Worm (Caenorhabditis elegans) whole organism, young adult: Measurements from ENCODE around the gene R02F11.9.

Source experiments
- B0019.2 ChIP-seq: fragments of 200-800 bp; sonication (Bioruptor generic); conservative IDR thresholded peaks from 2 replicates; pipeline ENCODE4 v1.3.6; 2022; ENCODE audit warnings: missing genetic modification reagents, missing genetic modification characterization, missing compliant biosample characterization
- B0261.1 ChIP-seq: sonication (generic microtip); optimal IDR thresholded peaks from 2 replicates; lab custom pipeline; 2016; ENCODE audit warnings: mild to moderate bottlenecking, missing genetic modification characterization, moderate library complexity, missing compliant biosample characterization
- C17E4.6 ChIP-seq: fragments of 200-800 bp; sonication (Bioruptor generic); IDR thresholded peaks from 2 replicates; pipeline ENCODE4 v1.3.6; 2022; ENCODE audit warnings: missing genetic modification reagents, missing genetic modification characterization, missing compliant biosample characterization
- D2030.7 ChIP-seq: fragments of 200-800 bp; sonication (Bioruptor generic); IDR thresholded peaks from 2 replicates; pipeline ENCODE4 v1.3.6; 2022; ENCODE audit warnings: missing genetic modification reagents, missing genetic modification characterization, missing compliant biosample characterization
- F22D6.2 ChIP-seq: sonication (generic microtip); optimal IDR thresholded peaks from 2 replicates; lab custom pipeline; 2016; ENCODE audit warnings: mild to moderate bottlenecking, missing genetic modification characterization, missing compliant biosample characterization
- F33H1.4 ChIP-seq: fragments of 200-800 bp; sonication (Bioruptor generic); IDR thresholded peaks from 2 replicates; pipeline ENCODE4 v1.3.6; 2022; ENCODE audit warnings: missing genetic modification reagents, missing genetic modification characterization, missing compliant biosample characterization
- F49E8.2 ChIP-seq: sonication (generic microtip); optimal IDR thresholded peaks from 3 replicates; lab custom pipeline; 2017; ENCODE audit warnings: missing genetic modification characterization, mild to moderate bottlenecking, missing compliant biosample characterization, antibody characterized with exemption, moderate library complexity; ENCODE audit not compliant: insufficient read depth
- F57A8.1 ChIP-seq: fragments of 200-800 bp; sonication (Bioruptor generic); optimal IDR thresholded peaks from 2 replicates; lab custom pipeline; 2018; ENCODE audit warnings: mild to moderate bottlenecking, missing genetic modification characterization, moderate library complexity, missing compliant biosample characterization
- K12H6.12 ChIP-seq: fragments of 200-800 bp; sonication (Bioruptor generic); optimal IDR thresholded peaks from 2 replicates; lab custom pipeline; 2018; ENCODE audit warnings: mild to moderate bottlenecking, missing genetic modification characterization, missing compliant biosample characterization
- T07F8.4 ChIP-seq: sonication (generic microtip); optimal IDR thresholded peaks from 2 replicates; lab custom pipeline; 2016; ENCODE audit warnings: mild to moderate bottlenecking, missing genetic modification characterization, moderate library complexity, missing compliant biosample characterization
- T26A5.8 ChIP-seq: sonication (generic microtip); optimal IDR thresholded peaks from 2 replicates; lab custom pipeline; 2016; ENCODE audit warnings: missing genetic modification characterization, missing compliant biosample characterization
- Y95B8A.8 ChIP-seq: fragments of 200-800 bp; sonication (Bioruptor generic); IDR thresholded peaks from 2 replicates; pipeline ENCODE4 v1.3.6; 2022; ENCODE audit warnings: missing genetic modification reagents, missing genetic modification characterization, missing compliant biosample characterization
- ZK185.1 ChIP-seq: sonication (generic microtip); optimal IDR thresholded peaks from 2 replicates; lab custom pipeline; 2016; ENCODE audit warnings: mild to moderate bottlenecking, missing genetic modification characterization, missing compliant biosample characterization; ENCODE audit not compliant: poor library complexity, severe bottlenecking
- aptf-3 ChIP-seq: fragments of 200-800 bp; sonication (Bioruptor generic); IDR thresholded peaks from 2 replicates; pipeline ENCODE4 v1.3.6; 2022; ENCODE audit warnings: missing genetic modification characterization, missing compliant biosample characterization
- cebp-1 ChIP-seq, 2 experiments: fragments of 200-800 bp in 1 of 2; sonication (Bioruptor generic) in 1 of 2; sonication (generic microtip) in 1 of 2; IDR thresholded peaks in 1 of 2; optimal IDR thresholded peaks in 1 of 2; 2 replicates each; pipeline versions ENCODE4 v1.3.6 to Lab custom; 2017 to 2022; ENCODE audit warnings: missing compliant biosample characterization in 2 of 2, missing genetic modification characterization in 2 of 2, mild to moderate bottlenecking in 1 of 2, missing genetic modification reagents in 1 of 2, moderate library complexity in 1 of 2
- ceh-27 ChIP-seq: fragments of 200-800 bp; sonication (Bioruptor generic); optimal IDR thresholded peaks from 2 replicates; lab custom pipeline; 2018; ENCODE audit warnings: mild to moderate bottlenecking, missing genetic modification characterization, moderate library complexity, missing compliant biosample characterization
- dox-1 ChIP-seq: fragments of 200-800 bp; sonication (Bioruptor generic); IDR thresholded peaks from 2 replicates; pipeline ENCODE4 v1.3.6; 2022; ENCODE audit warnings: missing genetic modification reagents, missing genetic modification characterization, missing compliant biosample characterization
- efl-1 ChIP-seq: fragments of 150-350 bp; optimal IDR thresholded peaks from 2 replicates; lab custom pipeline; 2014; ENCODE audit warnings: missing biosample characterization, missing genetic modification reagents, missing genetic modification characterization
- egl-44 ChIP-seq: fragments of 200-800 bp; sonication (Bioruptor generic); IDR thresholded peaks from 2 replicates; pipeline ENCODE4 v1.3.6; 2022; ENCODE audit warnings: missing genetic modification reagents, missing genetic modification characterization, missing compliant biosample characterization
- fkh-3 ChIP-seq: sonication (generic microtip); optimal IDR thresholded peaks from 2 replicates; lab custom pipeline; 2016; ENCODE audit warnings: mild to moderate bottlenecking, missing genetic modification characterization, missing compliant biosample characterization
- him-1 ChIP-seq: sonication (generic microtip); optimal IDR thresholded peaks from 2 replicates; lab custom pipeline; 2016; ENCODE audit warnings: missing genotype, missing genetic modification reagents, missing genetic modification characterization, missing compliant biosample characterization
- hmg-20 ChIP-seq: fragments of 200-800 bp; sonication (Bioruptor generic); IDR thresholded peaks from 2 replicates; pipeline ENCODE4 v1.3.6; 2022; ENCODE audit warnings: missing genetic modification reagents, missing genetic modification characterization, missing compliant biosample characterization
- hrde-1 ChIP-seq: sonication (generic microtip); optimal IDR thresholded peaks from 2 replicates; lab custom pipeline; 2016; ENCODE audit warnings: missing genetic modification characterization, mild to moderate bottlenecking, missing compliant biosample characterization, moderate library complexity, missing genotype, missing genetic modification reagents, borderline replicate concordance
- let-526 ChIP-seq: fragments of 200-800 bp; sonication (Bioruptor generic); IDR thresholded peaks from 2 replicates; pipeline ENCODE4 v1.3.6; 2022; ENCODE audit warnings: missing genetic modification reagents, missing genetic modification characterization, missing compliant biosample characterization
- let-607 ChIP-seq, 2 experiments: fragments of 200-800 bp in 1 of 2; sonication (Bioruptor generic) in 1 of 2; sonication (generic microtip) in 1 of 2; optimal IDR thresholded peaks; 2 replicates each; lab custom pipeline; 2016 to 2018; ENCODE audit warnings: mild to moderate bottlenecking in 2 of 2, missing compliant biosample characterization in 2 of 2, missing genetic modification characterization in 2 of 2, moderate library complexity in 2 of 2, missing genotype in 1 of 2
- lin-26 ChIP-seq: fragments of 200-800 bp; sonication (Bioruptor generic); IDR thresholded peaks from 2 replicates; pipeline ENCODE4 v1.3.6; 2022; ENCODE audit warnings: missing genetic modification reagents, missing genetic modification characterization, missing compliant biosample characterization
- lin-35 ChIP-seq, 3 experiments: fragments of 150-350 bp in 2 of 3; sonication (generic microtip) in 1 of 3; optimal IDR thresholded peaks; 2 replicates each; lab custom pipeline; 2014 to 2018; ENCODE audit warnings: missing biosample characterization in 3 of 3, missing genetic modification characterization in 3 of 3, missing genetic modification reagents in 3 of 3
- lin-40 ChIP-seq: sonication (generic microtip); optimal IDR thresholded peaks from 2 replicates; lab custom pipeline; 2016; ENCODE audit warnings: missing genetic modification characterization, mild to moderate bottlenecking, missing compliant biosample characterization, missing genotype, missing genetic modification reagents
- lin-54 ChIP-seq: fragments of 200-800 bp; sonication (Bioruptor generic); optimal IDR thresholded peaks from 2 replicates; lab custom pipeline; 2018; ENCODE audit warnings: mild to moderate bottlenecking, missing genetic modification characterization, missing compliant biosample characterization
- lir-1 ChIP-seq: fragments of 200-800 bp; sonication (Bioruptor generic); conservative IDR thresholded peaks from 2 replicates; pipeline ENCODE4 v1.3.6; 2022; ENCODE audit warnings: missing genetic modification reagents, missing genetic modification characterization, missing compliant biosample characterization
- madf-8 ChIP-seq: fragments of 200-800 bp; sonication (Bioruptor generic); conservative IDR thresholded peaks from 2 replicates; pipeline ENCODE4 v1.3.6; 2022; ENCODE audit warnings: missing genetic modification reagents, missing genetic modification characterization, missing compliant biosample characterization
- mel-28 ChIP-seq: sonication (generic microtip); optimal IDR thresholded peaks from 2 replicates; lab custom pipeline; 2016; ENCODE audit warnings: borderline replicate concordance, mild to moderate bottlenecking, missing genetic modification characterization, missing compliant biosample characterization
- mes-4 ChIP-seq: sonication (generic microtip); optimal IDR thresholded peaks from 2 replicates; lab custom pipeline; 2016; ENCODE audit warnings: missing genotype, missing genetic modification characterization, missing compliant biosample characterization
- nhr-179 ChIP-seq: sonication (generic microtip); optimal IDR thresholded peaks from 2 replicates; lab custom pipeline; 2016; ENCODE audit warnings: mild to moderate bottlenecking, missing genetic modification characterization, missing compliant biosample characterization
- nhr-80 ChIP-seq: sonication (generic microtip); optimal IDR thresholded peaks from 2 replicates; lab custom pipeline; 2016; ENCODE audit warnings: missing genetic modification characterization, missing compliant biosample characterization
- pha-4 ChIP-seq: fragments of 150-350 bp; sonication (generic microtip); optimal IDR thresholded peaks from 2 replicates; lab custom pipeline; 2014; ENCODE audit warnings: missing biosample characterization, missing genetic modification reagents, missing genetic modification characterization
- rcor-1 ChIP-seq: fragments of 200-800 bp; sonication (Bioruptor generic); IDR thresholded peaks from 2 replicates; pipeline ENCODE4 v1.3.6; 2022; ENCODE audit warnings: missing genetic modification reagents, missing genetic modification characterization, missing compliant biosample characterization
- rpc-1 ChIP-seq, 2 experiments: fragments of 150-350 bp in 1 of 2; sonication (generic microtip) in 1 of 2; optimal IDR thresholded peaks; 2 replicates each; lab custom pipeline; 2014 to 2018; ENCODE audit warnings: missing biosample characterization in 1 of 2, missing genetic modification characterization in 1 of 2, missing genetic modification reagents in 1 of 2, missing genotype in 1 of 2
- sdz-38 ChIP-seq: sonication (generic microtip); optimal IDR thresholded peaks from 2 replicates; lab custom pipeline; 2016; ENCODE audit warnings: missing genotype, missing genetic modification characterization, missing compliant biosample characterization
- sea-2 ChIP-seq: fragments of 200-800 bp; sonication (Bioruptor generic); IDR thresholded peaks from 2 replicates; pipeline ENCODE4 v1.3.6; 2022; ENCODE audit warnings: missing genetic modification characterization, missing compliant biosample characterization
- snpc-3.4 ChIP-seq: sonication (generic microtip); optimal IDR thresholded peaks from 2 replicates; lab custom pipeline; 2017; ENCODE audit warnings: missing genetic modification characterization, mild to moderate bottlenecking, missing compliant biosample characterization, antibody characterized with exemption, moderate library complexity, missing genotype, missing genetic modification reagents
- somi-1 ChIP-seq: fragments of 200-800 bp; sonication (Bioruptor generic); optimal IDR thresholded peaks from 2 replicates; lab custom pipeline; 2018; ENCODE audit warnings: mild to moderate bottlenecking, missing genetic modification characterization, missing compliant biosample characterization
- sptf-2 ChIP-seq: fragments of 200-800 bp; sonication (Bioruptor generic); optimal IDR thresholded peaks from 2 replicates; lab custom pipeline; 2018; ENCODE audit warnings: mild to moderate bottlenecking, missing genetic modification characterization, missing compliant biosample characterization
- tlf-1 ChIP-seq: fragments of 200-800 bp; sonication (Bioruptor generic); optimal IDR thresholded peaks from 2 replicates; lab custom pipeline; 2018; ENCODE audit warnings: mild to moderate bottlenecking, missing genetic modification characterization, missing compliant biosample characterization
- unc-62 ChIP-seq: fragments of 150-350 bp; optimal IDR thresholded peaks from 2 replicates; lab custom pipeline; 2014; ENCODE audit warnings: missing biosample characterization, missing genetic modification reagents, missing genetic modification characterization
- ztf-28 ChIP-seq: fragments of 200-800 bp; sonication (Bioruptor generic); IDR thresholded peaks from 2 replicates; pipeline ENCODE4 v1.3.6; 2022; ENCODE audit warnings: missing genetic modification reagents, missing genetic modification characterization, missing compliant biosample characterization
- ztf-3 ChIP-seq: fragments of 200-800 bp; sonication (Bioruptor generic); optimal IDR thresholded peaks from 2 replicates; lab custom pipeline; 2018; ENCODE audit warnings: mild to moderate bottlenecking, missing genetic modification characterization, missing compliant biosample characterization

The R02F11.9 gene

ce11 chrV:4754123-4754522, 33.1 kb upstream of the R02F11.9 start, which contains the start of gene hil-4:
Gene hil-4, plus strand, starts transcription at chrV:4754313.
- TF ChIP-seq let-526 (GFP tag; lab: Robert Waterston, UW) (0 out of 2 replicates have a peak, but pooled peaks have one; percentile 37), lin-40 (tag; lab: Kevin White, UChicago) (no peak), unc-62 (GFP tag; lab: Kevin White, UChicago) (no peak), K12H6.12 (tag; lab: Kevin White, UChicago) (no peak), mes-4 (tag; lab: Kevin White, UChicago) (no peak), sptf-2 (GFP tag; lab: Kevin White, UChicago) (no peak), nhr-80 (tag; lab: Kevin White, UChicago) (no peak), egl-44 (GFP tag; lab: Robert Waterston, UW) (no peak), somi-1 (GFP tag; lab: Kevin White, UChicago) (no peak), sea-2 (GFP tag; lab: Robert Waterston, UW) (no peak), lin-26 (GFP tag; lab: Robert Waterston, UW) (no peak), Y95B8A.8 (peak; percentile 75; the same call in 1 of the 2 replicates), dox-1 (GFP tag; lab: Robert Waterston, UW) (peak; percentile 87), tlf-1 (GFP tag; lab: Kevin White, UChicago) (no peak), ztf-28 (peak; percentile 84), let-607 (tag; optimal IDR thresholded peaks at IDR 0.05; lab: Kevin White, UChicago) (no peak), mel-28 (no peak), him-1 (no peak), lin-35 (GFP tag; optimal IDR thresholded peaks at IDR 0.05; lab: Kevin White, UChicago) (peak in 1 of 3 experiments; percentile 16), ztf-3 (GFP tag; lab: Kevin White, UChicago) (no peak), F33H1.4 (peak; percentile 79), T26A5.8 (tag; lab: Kevin White, UChicago) (no peak), B0019.2 (peak; percentile 45), B0261.1 (tag; lab: Kevin White, UChicago) (no peak), rcor-1 (GFP tag; lab: Robert Waterston, UW) (peak; percentile 47), F22D6.2 (no peak), rpc-1 (optimal IDR thresholded peaks at IDR 0.05; lab: Kevin White, UChicago) (no peak), rpc-1 (tag; optimal IDR thresholded peaks at IDR 0.05; lab: Kevin White, UChicago) (no peak), fkh-3 (tag; lab: Kevin White, UChicago) (no peak), snpc-3.4 (tag; lab: Kevin White, UChicago) (no peak), F57A8.1 (GFP tag; lab: Kevin White, UChicago) (no peak), ZK185.1 (no peak), T07F8.4 (tag; lab: Kevin White, UChicago) (no peak), D2030.7 (GFP tag; lab: Robert Waterston, UW) (peak; percentile 90), efl-1 (peak; percentile 91), aptf-3 (GFP tag; lab: Robert Waterston, UW) (no peak), hrde-1 (no peak), C17E4.6 (peak; percentile 57; the same call in 1 of the 2 replicates), sdz-38 (tag; lab: Kevin White, UChicago) (no peak), lir-1 (GFP tag; lab: Robert Waterston, UW) (0 out of 2 replicates have a peak, but pooled peaks have one; percentile 35), F49E8.2 (tag; lab: Kevin White, UChicago) (no peak), nhr-179 (tag; lab: Kevin White, UChicago) (no peak), pha-4 (tag; lab: Kevin White, UChicago) (no peak), hmg-20 (GFP tag; lab: Robert Waterston, UW) (no peak), ceh-27 (peak; percentile 21), lin-54 (peak; percentile 53), cebp-1 (GFP tag; IDR thresholded peaks at IDR 0.05; lab: Robert Waterston, UW) (no peak), cebp-1 (tag; optimal IDR thresholded peaks at IDR 0.05; lab: Kevin White, UChicago) (no peak), madf-8 (GFP tag; lab: Robert Waterston, UW) (peak; percentile 86)
